Worm (Caenorhabditis elegans) whole organism, late embryonic: ENCODE measurements around the gene clec-226.

Experiments used
- C08G9.2 ChIP-seq: sonication (generic microtip); optimal IDR thresholded peaks from 2 replicates; lab custom pipeline; 2016; ENCODE audit warnings: mild to moderate bottlenecking, missing genetic modification characterization, moderate library complexity, missing compliant biosample characterization
- C38D4.7 ChIP-seq: fragments of 200-800 bp; sonication (Bioruptor generic); optimal IDR thresholded peaks from 2 replicates; lab custom pipeline; 2018; ENCODE audit warnings: mild to moderate bottlenecking, missing genetic modification characterization, moderate library complexity, missing compliant biosample characterization
- F13H6.1 ChIP-seq: sonication (generic microtip); optimal IDR thresholded peaks from 2 replicates; lab custom pipeline; 2016; ENCODE audit warnings: missing genetic modification characterization, missing compliant biosample characterization
- K02D7.2 ChIP-seq: sonication (generic microtip); optimal IDR thresholded peaks from 2 replicates; lab custom pipeline; 2017; ENCODE audit warnings: mild to moderate bottlenecking, missing genetic modification characterization, missing compliant biosample characterization
- K09A11.1 ChIP-seq: sonication (generic microtip); optimal IDR thresholded peaks from 2 replicates; lab custom pipeline; 2017; ENCODE audit warnings: antibody characterized with exemption, mild to moderate bottlenecking, missing genetic modification characterization, missing compliant biosample characterization; ENCODE audit not compliant: insufficient read depth
- ceh-30 ChIP-seq: fragments of 150-350 bp; optimal IDR thresholded peaks from 2 replicates; lab custom pipeline; 2014; ENCODE audit warnings: missing biosample characterization, missing genetic modification characterization
- ceh-34 ChIP-seq: sonication (generic microtip); optimal IDR thresholded peaks from 2 replicates; lab custom pipeline; 2016; ENCODE audit warnings: mild to moderate bottlenecking, missing genetic modification characterization, missing compliant biosample characterization
- ceh-45 ChIP-seq: fragments of 200-800 bp; sonication (Bioruptor generic); IDR thresholded peaks from 2 replicates; pipeline ENCODE4 v1.3.6; 2022; ENCODE audit warnings: missing genetic modification reagents, missing genetic modification characterization, missing compliant biosample characterization
- ceh-48 ChIP-seq: sonication (generic microtip); optimal IDR thresholded peaks from 2 replicates; lab custom pipeline; 2016; ENCODE audit warnings: missing genetic modification characterization, inconsistent platforms, missing compliant biosample characterization
- ceh-6 ChIP-seq: fragments of 200-800 bp; sonication (Bioruptor generic); optimal IDR thresholded peaks from 2 replicates; lab custom pipeline; 2018; ENCODE audit warnings: mild to moderate bottlenecking, missing genetic modification characterization, missing compliant biosample characterization
- ceh-9 ChIP-seq: sonication (generic microtip); optimal IDR thresholded peaks from 2 replicates; lab custom pipeline; 2016; ENCODE audit warnings: mild to moderate bottlenecking, missing genetic modification characterization, inconsistent platforms, missing compliant biosample characterization
- elt-2 ChIP-seq: sonication (generic microtip); optimal IDR thresholded peaks from 2 replicates; lab custom pipeline; 2016; ENCODE audit warnings: missing genetic modification reagents, missing genetic modification characterization, missing compliant biosample characterization
- elt-4 ChIP-seq: sonication (generic microtip); optimal IDR thresholded peaks from 2 replicates; lab custom pipeline; 2016; ENCODE audit warnings: missing genetic modification characterization, missing compliant biosample characterization
- fkh-6 ChIP-seq: sonication (generic microtip); optimal IDR thresholded peaks from 2 replicates; lab custom pipeline; 2016; ENCODE audit warnings: missing genetic modification characterization, missing compliant biosample characterization
- gmeb-2 ChIP-seq: sonication (generic microtip); optimal IDR thresholded peaks from 2 replicates; lab custom pipeline; 2016; ENCODE audit warnings: missing genetic modification characterization, inconsistent platforms, missing compliant biosample characterization
- hlh-13 ChIP-seq: fragments of 200-800 bp; sonication (Bioruptor generic); optimal IDR thresholded peaks from 2 replicates; lab custom pipeline; 2018; ENCODE audit warnings: mild to moderate bottlenecking, missing genetic modification characterization, missing compliant biosample characterization
- hlh-15 ChIP-seq: sonication (generic microtip); optimal IDR thresholded peaks from 2 replicates; lab custom pipeline; 2016; ENCODE audit warnings: missing genetic modification characterization, missing compliant biosample characterization
- hlh-30 ChIP-seq: sonication (generic microtip); optimal IDR thresholded peaks from 2 replicates; lab custom pipeline; 2017; ENCODE audit warnings: antibody characterized with exemption, missing genetic modification characterization, missing compliant biosample characterization; ENCODE audit not compliant: insufficient read depth
- hlh-6 ChIP-seq: sonication (generic microtip); optimal IDR thresholded peaks from 2 replicates; lab custom pipeline; 2016; ENCODE audit warnings: missing genotype, missing genetic modification characterization, missing compliant biosample characterization
- hlh-8 ChIP-seq: sonication (generic microtip); optimal IDR thresholded peaks from 2 replicates; lab custom pipeline; 2016; ENCODE audit warnings: missing genotype, missing genetic modification characterization, missing compliant biosample characterization
- nfya-1 ChIP-seq: sonication (generic microtip); optimal IDR thresholded peaks from 2 replicates; lab custom pipeline; 2017; ENCODE audit warnings: missing genetic modification characterization, mild to moderate bottlenecking, missing compliant biosample characterization, antibody characterized with exemption, moderate library complexity
- nhr-11 ChIP-seq: fragments of 150-350 bp; optimal IDR thresholded peaks from 2 replicates; lab custom pipeline; 2014; ENCODE audit warnings: missing biosample characterization, missing genetic modification characterization
- nhr-232 ChIP-seq: sonication (generic microtip); optimal IDR thresholded peaks from 2 replicates; lab custom pipeline; 2016; ENCODE audit warnings: missing genetic modification characterization, missing compliant biosample characterization
- pag-3 ChIP-seq: sonication (generic microtip); optimal IDR thresholded peaks from 2 replicates; lab custom pipeline; 2016; ENCODE audit warnings: missing compliant biosample characterization, missing genetic modification characterization, borderline replicate concordance
- pax-1 ChIP-seq: fragments of 150-350 bp; optimal IDR thresholded peaks from 2 replicates; lab custom pipeline; 2014; ENCODE audit warnings: missing biosample characterization, missing genetic modification characterization
- pha-2 ChIP-seq: sonication (generic microtip); optimal IDR thresholded peaks from 2 replicates; lab custom pipeline; 2017; ENCODE audit warnings: mild to moderate bottlenecking, missing genetic modification characterization, missing compliant biosample characterization
- pqm-1 ChIP-seq: sonication (generic microtip); optimal IDR thresholded peaks from 2 replicates; lab custom pipeline; 2016; ENCODE audit warnings: missing genetic modification characterization, missing compliant biosample characterization
- pros-1 ChIP-seq: fragments of 150-350 bp; optimal IDR thresholded peaks from 2 replicates; lab custom pipeline; 2014; ENCODE audit warnings: missing biosample characterization, missing genetic modification reagents, missing genetic modification characterization
- rnt-1 ChIP-seq: sonication (generic microtip); optimal IDR thresholded peaks from 2 replicates; lab custom pipeline; 2016; ENCODE audit warnings: missing genetic modification characterization, missing compliant biosample characterization
- sox-2 ChIP-seq: fragments of 200-800 bp; sonication (Bioruptor generic); IDR thresholded peaks from 2 replicates; pipeline ENCODE4 v1.3.6; 2022; ENCODE audit warnings: missing genetic modification reagents, missing genetic modification characterization, missing compliant biosample characterization
- syd-9 ChIP-seq: sonication (generic microtip); optimal IDR thresholded peaks from 2 replicates; lab custom pipeline; 2016; ENCODE audit warnings: mild to moderate bottlenecking, missing genetic modification characterization, moderate library complexity, missing compliant biosample characterization
- tbx-2 ChIP-seq: sonication (generic microtip); optimal IDR thresholded peaks from 2 replicates; lab custom pipeline; 2016; ENCODE audit warnings: missing genetic modification characterization, missing compliant biosample characterization
- unc-55 ChIP-seq: sonication (generic microtip); optimal IDR thresholded peaks from 2 replicates; lab custom pipeline; 2017; ENCODE audit warnings: missing biosample characterization, missing genetic modification reagents, missing genetic modification characterization
- unc-86 ChIP-seq: sonication (generic microtip); optimal IDR thresholded peaks from 2 replicates; lab custom pipeline; 2016; ENCODE audit warnings: missing genetic modification characterization, missing compliant biosample characterization
- zip-5 ChIP-seq: sonication (generic microtip); optimal IDR thresholded peaks from 2 replicates; lab custom pipeline; 2016; ENCODE audit warnings: missing genetic modification characterization, missing compliant biosample characterization

Gene clec-226

DNA sequence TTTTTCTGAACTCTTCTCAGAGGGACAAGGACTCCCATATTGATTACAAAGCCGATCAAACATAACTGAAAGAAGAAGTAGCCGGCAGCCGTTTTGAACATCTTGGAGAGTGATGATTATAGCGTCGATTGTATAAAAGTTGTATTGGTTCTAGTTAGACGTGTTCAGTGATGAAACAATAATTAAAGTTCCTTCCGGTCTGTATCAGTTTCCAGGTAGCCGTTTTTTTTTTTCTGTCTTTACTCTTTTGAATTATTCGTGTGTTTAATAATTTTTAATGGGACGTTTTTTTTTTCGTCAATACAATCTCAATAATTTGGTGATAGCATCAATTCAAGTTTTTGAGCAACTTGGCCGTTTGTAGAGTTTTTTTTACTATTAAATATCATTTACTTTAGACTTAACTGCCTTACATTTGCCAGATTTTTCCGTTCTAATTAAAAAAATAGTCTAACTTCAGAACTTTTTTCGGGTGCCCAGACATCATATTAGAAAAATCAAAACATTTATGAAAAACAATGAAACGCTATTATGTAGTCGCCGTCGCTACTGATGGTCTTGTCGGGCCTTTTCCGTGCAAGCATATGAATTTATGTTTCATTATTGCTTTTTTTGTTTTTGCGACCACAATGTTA lies at the start of gene clec-226, which contains the start of gene srx-10:
Gene clec-226 (plus strand): TSS at position 585 of the 635 bp plus-strand sequence.
Gene srx-10 (minus strand): TSS at position 101 of the 635 bp plus-strand sequence.
- TF ChIP-seq pros-1 (tag; lab: Kevin White, UChicago): no peak
- no peak for TF ChIP-seq ceh-34
- no peak for TF ChIP-seq pha-2
- TF ChIP-seq syd-9: no peak
- TF ChIP-seq K02D7.2 (tag; lab: Kevin White, UChicago): no peak
- TF ChIP-seq ceh-9 (tag; lab: Kevin White, UChicago): no peak
- TF ChIP-seq pax-1 (tag; lab: Kevin White, UChicago): no peak
- no peak for TF ChIP-seq fkh-6 (tag; lab: Kevin White, UChicago)
- no peak for TF ChIP-seq elt-2 (tag; lab: Kevin White, UChicago)
- TF ChIP-seq hlh-8 (tag; lab: Kevin White, UChicago): no peak
- no peak for TF ChIP-seq ceh-30 (tag; lab: Kevin White, UChicago)
- TF ChIP-seq hlh-13 (GFP tag; lab: Kevin White, UChicago): no peak
- no peak for TF ChIP-seq gmeb-2
- TF ChIP-seq rnt-1 (tag; lab: Kevin White, UChicago): no peak
- no peak for TF ChIP-seq hlh-6 (tag; lab: Kevin White, UChicago)
- no peak for TF ChIP-seq tbx-2 (tag; lab: Kevin White, UChicago)
- no peak for TF ChIP-seq hlh-30 (tag; lab: Kevin White, UChicago)
- TF ChIP-seq elt-4 (tag; lab: Kevin White, UChicago): no peak
- TF ChIP-seq ceh-45 (GFP tag; lab: Robert Waterston, UW): no peak
- no peak for TF ChIP-seq C38D4.7 (GFP tag; lab: Kevin White, UChicago)

DNA sequence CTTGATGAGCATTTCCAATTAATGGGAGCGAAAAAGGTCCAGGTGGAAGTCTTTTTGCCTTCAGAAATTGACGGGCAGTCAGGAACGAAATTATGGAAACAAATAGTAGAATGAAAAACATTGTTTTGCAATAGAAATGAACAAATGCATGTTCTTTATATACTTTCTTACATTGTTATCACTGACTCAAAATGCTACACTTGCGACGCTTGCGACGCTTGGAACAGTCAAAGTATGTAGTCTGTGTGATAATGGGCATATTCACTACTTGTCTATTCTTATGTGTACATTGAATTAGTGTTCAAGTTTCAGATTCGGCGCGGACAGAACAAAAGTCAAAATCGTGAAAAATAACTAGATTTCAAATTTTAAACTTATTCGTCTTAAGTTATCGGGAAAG lies 48.4 kb upstream of the clec-226 start, which contains the start of gene cyp-35C1:
Gene cyp-35C1 (minus strand): TSS at position 132 of the 400 bp plus-strand sequence.
- TF ChIP-seq nfya-1 (tag; lab: Kevin White, UChicago) (no peak), elt-2 (tag; lab: Kevin White, UChicago) (peak; percentile 22)

DNA sequence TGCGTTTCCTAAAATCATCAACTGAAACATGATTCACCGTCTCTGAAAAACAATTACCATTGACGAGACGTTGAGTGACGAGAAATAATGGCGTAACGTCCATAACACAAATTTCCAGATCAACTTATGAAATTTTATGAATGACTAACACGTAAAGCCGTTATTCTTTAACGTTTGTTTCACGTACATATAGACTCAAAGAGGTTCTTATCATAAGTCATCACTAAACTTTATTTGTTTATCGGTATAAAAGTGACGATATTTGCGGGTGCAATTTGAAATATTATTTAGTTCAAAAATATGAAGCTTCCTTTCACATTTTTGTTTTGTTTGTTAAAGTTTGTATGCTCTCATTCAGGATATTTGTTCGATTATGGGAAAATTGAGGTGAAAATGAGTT lies 47.6 kb upstream of the clec-226 start, which contains the start of gene oac-3:
Gene oac-3 (plus strand): TSS at position 301 of the 400 bp plus-strand sequence.
- TF ChIP-seq unc-86 (no peak), C38D4.7 (GFP tag; lab: Kevin White, UChicago) (no peak), K09A11.1 (tag; lab: Kevin White, UChicago) (no peak), pros-1 (tag; lab: Kevin White, UChicago) (no peak), rnt-1 (tag; lab: Kevin White, UChicago) (no peak), hlh-8 (tag; lab: Kevin White, UChicago) (no peak), pag-3 (tag; lab: Kevin White, UChicago) (no peak), ceh-45 (GFP tag; lab: Robert Waterston, UW) (no peak), sox-2 (GFP tag; lab: Robert Waterston, UW) (no peak), gmeb-2 (no peak), unc-55 (no peak), ceh-6 (no peak), nhr-11 (no peak), ceh-48 (tag; lab: Kevin White, UChicago) (no peak)

- no peak for TF ChIP-seq hlh-13 (GFP tag; lab: Kevin White, UChicago)
- no peak for TF ChIP-seq tbx-2 (tag; lab: Kevin White, UChicago)
- no peak for TF ChIP-seq elt-4 (tag; lab: Kevin White, UChicago)
- TF ChIP-seq nhr-232 (tag; lab: Kevin White, UChicago): no peak
- no peak for TF ChIP-seq C08G9.2 (tag; lab: Kevin White, UChicago)
- no peak for TF ChIP-seq F13H6.1 (tag; lab: Kevin White, UChicago)
- no peak for TF ChIP-seq pag-3 (tag; lab: Kevin White, UChicago)
- no peak for TF ChIP-seq pqm-1 (tag; lab: Kevin White, UChicago)
- no peak for TF ChIP-seq ceh-6
- no peak for TF ChIP-seq hlh-15 (tag; lab: Kevin White, UChicago)
- no peak for TF ChIP-seq zip-5
- TF ChIP-seq, all 69 proteins: peak for 0
Measured at ce11 chrV:13902495-13902894, 44.3 kb upstream of the clec-226 start, which contains the start of gene C06B3.1. C06B3.1 (plus strand) TSS chrV:13902795.
